Worm (Caenorhabditis elegans): Measurements from ENCODE around the gene Y59H11AM.4.
A peak's percentile ranks its signal among the peaks of the same experiment; 100 is the strongest.

Gene Y59H11AM.4

DNA sequence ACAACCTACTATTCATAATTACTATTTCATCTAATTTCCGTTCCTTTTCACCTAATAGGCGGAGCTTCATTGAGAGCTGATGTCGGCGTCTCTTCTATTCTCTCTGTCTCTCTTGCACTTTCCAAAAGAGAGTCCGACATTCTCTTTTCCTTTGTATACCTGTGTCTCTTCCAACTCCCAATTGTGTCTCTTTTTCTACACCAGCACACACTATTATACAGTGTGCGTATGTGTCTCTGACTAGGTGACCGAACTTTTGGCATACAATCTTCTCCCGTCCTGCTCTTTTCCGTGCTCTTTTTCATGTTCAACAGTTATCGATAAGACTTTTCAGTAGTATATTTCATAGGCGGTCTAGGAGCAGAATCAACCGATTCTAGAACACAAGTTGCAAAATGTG, 29.9 kb downstream of the Y59H11AM.4 start (continued):
- TF ChIP-seq aly-2 (tag; optimal IDR thresholded peaks at IDR 0.05) (no peak), Y105C5A.15 (GFP tag; IDR thresholded peaks at IDR 0.05) (no peak), nhr-41 (GFP tag; IDR thresholded peaks at IDR 0.05) (0 out of 2 replicates have a peak, but pooled peaks have one; percentile 21), ceh-82 (tag; optimal IDR thresholded peaks at IDR 0.05) (no peak), nhr-77 (tag; optimal IDR thresholded peaks at IDR 0.05) (peak; percentile 18), lim-7 (GFP tag; IDR thresholded peaks at IDR 0.05) (no peak)

DNA sequence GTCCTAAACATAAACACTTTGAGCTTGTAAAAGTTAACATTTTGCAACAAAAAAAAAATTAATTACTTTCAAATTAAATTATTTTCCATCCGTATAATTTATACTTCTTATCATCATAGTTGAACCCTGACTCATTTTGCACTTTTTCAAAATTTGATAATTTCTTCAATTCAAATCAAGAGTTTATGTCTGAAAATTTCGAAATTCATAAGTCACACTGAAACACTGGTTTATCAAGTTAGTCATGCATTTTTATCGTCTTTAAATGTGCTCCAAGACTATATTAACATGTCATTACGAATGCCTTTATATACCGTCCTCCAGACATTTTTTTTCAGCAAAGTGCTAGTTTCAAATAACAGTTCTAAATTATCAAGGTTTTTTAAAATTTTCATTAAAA, 30.5 kb downstream of the Y59H11AM.4 start:
- TF ChIP-seq lin-39 (tag; optimal IDR thresholded peaks at IDR 0.05) (no peak), hlh-11 (tag; optimal IDR thresholded peaks at IDR 0.05) (peak; percentile 36), nhr-28 (tag; optimal IDR thresholded peaks at IDR 0.05) (peak; percentile 81), dve-1 (tag; optimal IDR thresholded peaks at IDR 0.05; ENCODE audit: insufficient read depth) (peak; percentile 43), pha-4 (GFP tag; IDR thresholded peaks at IDR 0.05) (no peak), pha-4 (tag; optimal IDR thresholded peaks at IDR 0.05) (no peak), dmd-6 (GFP tag; IDR thresholded peaks at IDR 0.05) (peak; percentile 80), pqm-1 (tag; optimal IDR thresholded peaks at IDR 0.05) (peak; percentile 94), T26A8.4 (GFP tag; IDR thresholded peaks at IDR 0.05) (no peak), php-3 (GFP tag; IDR thresholded peaks at IDR 0.05) (peak; percentile 53), daf-16 (GFP tag; optimal IDR thresholded peaks at IDR 0.05) (no peak), daf-16 (tag; optimal IDR thresholded peaks at IDR 0.05) (peak; percentile 21), T20F7.1 (GFP tag; optimal IDR thresholded peaks at IDR 0.05) (no peak), ceh-20 (GFP tag; IDR thresholded peaks at IDR 0.05) (no peak), ces-1 (GFP tag; optimal IDR thresholded peaks at IDR 0.05) (no peak), hlh-30 (tag; optimal IDR thresholded peaks at IDR 0.05; ENCODE audit: insufficient read depth) (peak; percentile 1), lir-3 (tag; optimal IDR thresholded peaks at IDR 0.05) (no peak), nhr-77 (tag; optimal IDR thresholded peaks at IDR 0.05) (peak; percentile 24), zfp-3 (GFP tag; conservative IDR thresholded peaks at IDR 0.05) (no peak)

- TF ChIP-seq lin-38 (GFP tag; IDR thresholded peaks at IDR 0.05) (peak; percentile 40; the same call in 1 of the 2 replicates), nhr-237 (tag; optimal IDR thresholded peaks at IDR 0.05) (no peak), Y105C5A.15 (GFP tag; IDR thresholded peaks at IDR 0.05) (no peak), mxl-3 (GFP tag; optimal IDR thresholded peaks at IDR 0.05) (no peak), nhr-41 (GFP tag; IDR thresholded peaks at IDR 0.05) (no peak), aha-1 (tag) (peak; percentile 78), hlh-11 (tag; optimal IDR thresholded peaks at IDR 0.05) (no peak), unc-130 (GFP tag; optimal IDR thresholded peaks at IDR 0.05) (no peak), spr-3 (GFP tag; optimal IDR thresholded peaks at IDR 0.05) (no peak), snpc-1.2 (GFP tag; IDR thresholded peaks at IDR 0.05) (peak; percentile 65), nhr-42 (GFP tag; IDR thresholded peaks at IDR 0.05) (no peak), nhr-6 (tag; optimal IDR thresholded peaks at IDR 0.05) (no peak), zip-2 (tag; optimal IDR thresholded peaks at IDR 0.05) (no peak), zip-11 (GFP tag; IDR thresholded peaks at IDR 0.05) (0 out of 2 replicates have a peak, but pooled peaks have one; percentile 19), nhr-111 (GFP tag; optimal IDR thresholded peaks at IDR 0.05) (no peak), dpl-1 (GFP tag; optimal IDR thresholded peaks at IDR 0.05) (no peak), mep-1 (tag; optimal IDR thresholded peaks at IDR 0.05) (no peak), mes-2 (tag; optimal IDR thresholded peaks at IDR 0.05; ENCODE audit: poor library complexity, severe bottlenecking) (no peak)
Observed at ce11 chrIV:8538659-8539173, 31.4 kb downstream of the Y59H11AM.4 start, which contains the start of gene hyl-1. Gene hyl-1 (plus strand): TSS chrIV:8539123.
